Worm (Caenorhabditis elegans): ENCODE measurements around the gene F52E4.5.
A peak's percentile ranks its signal among the peaks of the same experiment; 100 is the strongest.

The F52E4.5 gene

DNA sequence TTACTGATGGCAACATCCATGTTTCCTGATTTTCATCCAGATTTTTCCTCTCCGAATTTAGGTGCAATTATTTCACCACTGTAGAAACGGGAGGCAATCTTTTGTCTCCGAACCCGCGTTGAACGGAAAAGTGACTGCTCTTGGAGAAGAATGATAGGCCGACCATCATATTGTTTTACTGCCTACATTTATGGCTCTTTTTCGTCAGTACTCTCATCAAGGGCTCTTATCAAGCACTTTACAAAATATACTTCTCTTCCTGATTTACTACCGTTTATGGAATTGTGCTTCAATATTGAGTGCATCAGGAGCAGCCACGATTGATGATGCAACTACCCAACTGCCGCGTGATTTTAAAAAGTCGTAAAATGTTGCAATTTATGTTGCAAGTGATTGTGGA is 32.8 kb downstream of the F52E4.5 start:
- TF ChIP-seq ama-1 (optimal IDR thresholded peaks at IDR 0.05), result no peak
- no peak for TF ChIP-seq K09A11.1 (tag; optimal IDR thresholded peaks at IDR 0.05; ENCODE audit: insufficient read depth)
- TF ChIP-seq ets-4 (tag; optimal IDR thresholded peaks at IDR 0.05), result no peak
- no peak for TF ChIP-seq elt-2 (tag; optimal IDR thresholded peaks at IDR 0.05)
- no peak for TF ChIP-seq nhr-11 (tag; optimal IDR thresholded peaks at IDR 0.05)
- TF ChIP-seq Y22D7AL.16 (tag; optimal IDR thresholded peaks at IDR 0.05), result no peak
- no peak for TF ChIP-seq npax-4 (tag; optimal IDR thresholded peaks at IDR 0.05)
- no peak for TF ChIP-seq mec-3 (tag; optimal IDR thresholded peaks at IDR 0.05; ENCODE audit: borderline replicate concordance)
- TF ChIP-seq ref-2 (tag; optimal IDR thresholded peaks at IDR 0.05), result no peak
- no peak for TF ChIP-seq nfya-1 (tag; optimal IDR thresholded peaks at IDR 0.05)
- TF ChIP-seq ceh-31 (tag; optimal IDR thresholded peaks at IDR 0.05), result no peak
- no peak for TF ChIP-seq fax-1 (tag; optimal IDR thresholded peaks at IDR 0.05)
- no peak for TF ChIP-seq C38D4.7 (GFP tag; optimal IDR thresholded peaks at IDR 0.05)
- no peak for TF ChIP-seq ceh-6 (GFP tag; optimal IDR thresholded peaks at IDR 0.05)

DNA sequence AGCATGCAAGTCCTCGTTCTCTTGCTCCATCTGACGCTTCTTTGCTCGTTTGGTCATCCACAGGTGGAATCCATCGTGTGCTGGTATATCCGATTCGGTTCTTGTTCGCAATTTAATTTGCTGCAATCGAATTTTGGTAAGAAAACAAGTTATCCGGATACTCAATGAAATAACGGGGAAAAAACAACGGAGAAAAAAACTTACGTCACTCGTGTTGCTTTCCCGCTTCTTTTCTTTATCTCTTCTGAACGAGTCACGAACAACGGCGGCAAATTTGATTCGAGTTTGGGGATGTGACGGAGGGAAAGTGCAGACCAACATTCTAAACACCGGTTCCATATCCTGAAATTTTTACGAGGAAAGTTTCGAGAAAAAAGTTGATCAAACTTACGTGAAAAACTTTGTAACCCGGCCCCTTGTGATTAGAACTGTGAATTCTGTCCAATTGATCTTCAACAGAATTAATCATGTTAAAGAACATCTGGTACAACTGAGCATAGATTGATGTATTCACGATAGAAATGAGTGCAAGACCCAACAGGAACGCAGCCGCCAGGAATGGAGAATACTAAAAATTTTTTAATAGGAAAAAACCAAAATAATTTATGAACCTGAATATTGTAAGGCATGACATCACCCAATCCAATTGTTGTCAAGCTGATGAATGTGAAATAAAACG is 35.7 kb downstream of the F52E4.5 start:
- no peak for TF ChIP-seq ceh-45 (GFP tag; IDR thresholded peaks at IDR 0.05)
- TF ChIP-seq ahr-1 (tag; optimal IDR thresholded peaks at IDR 0.05), result no peak
- no peak for TF ChIP-seq gmeb-2 (tag; optimal IDR thresholded peaks at IDR 0.05)
- peak; percentile 82 for TF ChIP-seq unc-42 (tag; optimal IDR thresholded peaks at IDR 0.05)
- TF ChIP-seq ceh-14 (tag; optimal IDR thresholded peaks at IDR 0.05), result no peak

DNA sequence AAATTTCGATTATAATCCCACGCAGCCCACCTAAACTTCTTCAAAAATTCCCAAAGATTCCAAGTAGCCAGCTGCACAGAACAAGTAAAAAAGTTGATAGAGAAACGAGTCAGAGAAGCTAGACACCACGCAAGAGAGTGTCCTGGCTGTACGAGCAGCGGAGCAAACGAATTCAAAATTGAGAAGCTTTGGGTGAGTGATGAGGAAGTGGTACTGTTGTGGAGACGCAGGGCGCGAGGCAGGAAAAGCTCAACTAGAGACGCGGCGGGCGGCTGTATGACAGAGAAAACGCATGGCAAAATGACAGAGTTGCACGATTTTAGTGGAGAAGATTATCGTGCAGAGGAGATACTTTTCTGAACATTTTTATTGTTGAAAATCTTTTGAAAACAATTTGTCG is 37.9 kb downstream of the F52E4.5 start:
- TF ChIP-seq ceh-18 (tag; optimal IDR thresholded peaks at IDR 0.05) (peak; percentile 56), unc-55 (GFP tag; optimal IDR thresholded peaks at IDR 0.05) (peak; percentile 55), unc-42 (tag; optimal IDR thresholded peaks at IDR 0.05) (peak; percentile 72), nhr-11 (tag; optimal IDR thresholded peaks at IDR 0.05) (no peak), ceh-34 (tag; optimal IDR thresholded peaks at IDR 0.05) (no peak), sdc-2 (tag; optimal IDR thresholded peaks at IDR 0.05) (peak; percentile 58), pros-1 (tag; optimal IDR thresholded peaks at IDR 0.05) (no peak), ceh-31 (tag; optimal IDR thresholded peaks at IDR 0.05) (peak; percentile 98), ceh-6 (GFP tag; optimal IDR thresholded peaks at IDR 0.05) (no peak)

DNA sequence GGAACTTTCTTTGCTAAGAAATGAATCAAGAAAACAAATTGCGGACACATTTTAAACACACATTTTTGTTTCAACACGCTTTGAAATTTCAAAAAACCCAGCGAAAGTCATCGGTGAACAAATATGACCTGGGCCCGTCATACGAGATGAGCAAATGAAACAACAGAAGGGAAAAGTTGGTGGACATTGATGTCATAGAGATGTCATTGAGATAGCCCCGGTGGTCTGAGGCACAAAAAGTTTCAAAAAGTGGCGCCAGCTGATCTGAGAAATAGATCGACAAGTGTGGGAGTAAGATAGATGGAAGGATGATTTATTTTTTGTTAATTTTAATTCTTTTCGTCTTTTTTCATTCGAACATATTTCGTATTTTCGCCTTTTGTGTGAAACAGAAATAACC is 38.4 kb downstream of the F52E4.5 start:
- TF ChIP-seq T23F11.4 (GFP tag; optimal IDR thresholded peaks at IDR 0.05) (no peak), tbx-7 (tag; optimal IDR thresholded peaks at IDR 0.05) (no peak), ttx-3 (tag; optimal IDR thresholded peaks at IDR 0.05) (no peak), ama-1 (optimal IDR thresholded peaks at IDR 0.05) (no peak)

DNA sequence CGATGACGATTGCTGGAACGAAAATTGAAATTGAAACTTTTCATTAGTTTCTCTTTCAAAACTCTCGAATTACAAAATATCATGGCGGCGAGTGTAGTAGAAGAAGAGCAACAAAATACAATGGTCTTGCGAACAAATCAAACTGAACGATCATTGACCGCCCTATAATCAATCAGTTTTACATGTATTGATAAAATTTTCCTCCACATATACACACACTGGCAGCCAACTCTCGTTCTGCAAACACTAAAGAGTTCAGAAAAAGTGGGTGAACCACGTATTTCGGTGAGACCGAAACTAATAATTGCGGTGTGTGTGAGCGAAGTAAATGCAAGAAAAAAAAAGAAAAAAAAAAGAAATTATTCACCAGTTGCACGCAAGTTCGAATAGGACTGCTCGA is 39.9 kb downstream of the F52E4.5 start:
- TF ChIP-seq hlh-13 (GFP tag; optimal IDR thresholded peaks at IDR 0.05) (no peak), pat-9 (tag; optimal IDR thresholded peaks at IDR 0.05) (no peak), pqm-1 (tag; optimal IDR thresholded peaks at IDR 0.05) (no peak), unc-3 (GFP tag; conservative IDR thresholded peaks at IDR 0.05) (no peak), unc-3 (tag; optimal IDR thresholded peaks at IDR 0.05) (no peak), ceh-18 (tag; optimal IDR thresholded peaks at IDR 0.05) (no peak), ahr-1 (tag; optimal IDR thresholded peaks at IDR 0.05) (no peak), sox-4 (tag; optimal IDR thresholded peaks at IDR 0.05) (no peak), pax-1 (tag; optimal IDR thresholded peaks at IDR 0.05) (no peak), dve-1 (tag; optimal IDR thresholded peaks at IDR 0.05) (no peak), lim-6 (tag; optimal IDR thresholded peaks at IDR 0.05) (no peak), ref-2 (tag; optimal IDR thresholded peaks at IDR 0.05) (no peak)
